Fruit fly (Drosophila melanogaster): ENCODE results near the gene CG13358.

The CG13358 gene

DNA sequence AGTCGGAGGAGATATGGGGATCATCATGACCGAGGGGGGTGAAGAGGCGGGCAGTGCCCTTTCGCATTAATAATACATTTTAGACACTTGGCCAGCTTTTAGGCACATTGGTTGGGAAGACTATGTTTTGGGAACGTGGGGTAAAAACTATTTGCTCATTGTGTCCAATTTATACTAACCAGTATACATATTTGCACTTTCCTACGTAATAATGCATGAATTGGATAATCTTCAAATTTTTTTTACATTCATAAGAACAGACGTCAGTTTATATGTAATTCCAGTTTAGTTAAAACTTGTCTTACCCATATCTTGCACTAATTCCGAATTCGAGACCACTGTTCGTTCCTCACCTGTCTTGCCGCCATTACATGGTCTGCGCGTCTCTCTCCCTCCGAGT, 25.4 kb downstream of the CG13358 start (continued):
- no peak for TF ChIP-seq CG10565 (GFP tag; optimal IDR thresholded peaks at IDR 0.05)
- TF ChIP-seq Ada2b (GFP tag; IDR thresholded peaks at IDR 0.05), result 0 out of 2 replicates have a peak, but pooled peaks have one; percentile 18
- no peak for TF ChIP-seq CG8089 (GFP tag; optimal IDR thresholded peaks at IDR 0.05)
- TF ChIP-seq Hr51 (GFP tag; optimal IDR thresholded peaks at IDR 0.05), result no peak
- no peak for TF ChIP-seq vfl (GFP tag; optimal IDR thresholded peaks at IDR 0.05)
- TF ChIP-seq ato (GFP tag; IDR thresholded peaks at IDR 0.05; ENCODE audit: partially characterized antibody), result no peak
- 0 out of 2 replicates have a peak, but pooled peaks have one; percentile 21 for TF ChIP-seq sisA (GFP tag; IDR thresholded peaks at IDR 0.05)
- TF ChIP-seq CG31365 (tag; optimal IDR thresholded peaks at IDR 0.05), result no peak
- peak; percentile 10 for TF ChIP-seq CG30403 (GFP tag; optimal IDR thresholded peaks at IDR 0.05)
- TF ChIP-seq dm (GFP tag; optimal IDR thresholded peaks at IDR 0.05), result no peak
- TF ChIP-seq Dfd (GFP tag; optimal IDR thresholded peaks at IDR 0.05), result no peak
- TF ChIP-seq HmgD (GFP tag; optimal IDR thresholded peaks at IDR 0.05), result no peak
- no peak for TF ChIP-seq Pdp1 (GFP tag; optimal IDR thresholded peaks at IDR 0.05)
- TF ChIP-seq seq (GFP tag; IDR thresholded peaks at IDR 0.05), result no peak
- no peak for TF ChIP-seq Six4 (GFP tag; optimal IDR thresholded peaks at IDR 0.05)
- TF ChIP-seq YL-1 (GFP tag; optimal IDR thresholded peaks at IDR 0.05), result no peak
- TF ChIP-seq CG3163 (GFP tag; optimal IDR thresholded peaks at IDR 0.05), result no peak
- peak; percentile 6 for TF ChIP-seq Hr3 (GFP tag; optimal IDR thresholded peaks at IDR 0.05)
- TF ChIP-seq CG12744 (GFP tag; optimal IDR thresholded peaks at IDR 0.05), result no peak
- TF ChIP-seq CG10543 (GFP tag; optimal IDR thresholded peaks at IDR 0.05), result no peak
- TF ChIP-seq CG12299 (tag; optimal IDR thresholded peaks at IDR 0.05), result no peak
- TF ChIP-seq Nf-YB (GFP tag; optimal IDR thresholded peaks at IDR 0.05), result peak; percentile 16
- TF ChIP-seq row (GFP tag; IDR thresholded peaks at IDR 0.05), result peak; percentile 56
- no peak for TF ChIP-seq TFAM (GFP tag; optimal IDR thresholded peaks at IDR 0.05)
- TF ChIP-seq her (GFP tag; optimal IDR thresholded peaks at IDR 0.05), result no peak
- TF ChIP-seq Gug (GFP tag; IDR thresholded peaks at IDR 0.05), result no peak
- no peak for TF ChIP-seq CG11456 (GFP tag; IDR thresholded peaks at IDR 0.05)
- peak; percentile 45 for TF ChIP-seq unpg (GFP tag; optimal IDR thresholded peaks at IDR 0.05)
- peak; percentile 61 for TF ChIP-seq Xrp1 (GFP tag; IDR thresholded peaks at IDR 0.05)
- TF ChIP-seq CG34376 (GFP tag; optimal IDR thresholded peaks at IDR 0.05), result no peak
- TF ChIP-seq bab2 (GFP tag; optimal IDR thresholded peaks at IDR 0.05), result peak; percentile 0
- TF ChIP-seq insv (GFP tag; optimal IDR thresholded peaks at IDR 0.05), result no peak
- no peak for TF ChIP-seq Asciz (GFP tag; optimal IDR thresholded peaks at IDR 0.05)
- TF ChIP-seq CG8388 (GFP tag; optimal IDR thresholded peaks at IDR 0.05), result peak; percentile 13
- TF ChIP-seq CG15011 (GFP tag; optimal IDR thresholded peaks at IDR 0.05), result no peak
- peak; percentile 35 for TF ChIP-seq CG10979 (tag; optimal IDR thresholded peaks at IDR 0.05)
- TF ChIP-seq prd (optimal IDR thresholded peaks at IDR 0.05), result no peak
- TF ChIP-seq prd (GFP tag; IDR thresholded peaks at IDR 0.05), result no peak
- TF ChIP-seq grau (tag; optimal IDR thresholded peaks at IDR 0.05), result peak; percentile 33
- peak; percentile 0 for TF ChIP-seq Antp (GFP tag; optimal IDR thresholded peaks at IDR 0.05)
- TF ChIP-seq CG4424 (GFP tag; optimal IDR thresholded peaks at IDR 0.05), result peak; percentile 18
- peak; percentile 53 for TF ChIP-seq gem (tag; optimal IDR thresholded peaks at IDR 0.05)
- TF ChIP-seq CG9609 (GFP tag; optimal IDR thresholded peaks at IDR 0.05), result no peak
- TF ChIP-seq CG9727 (GFP tag; optimal IDR thresholded peaks at IDR 0.05), result peak; percentile 13
- TF ChIP-seq CG8924 (tag; optimal IDR thresholded peaks at IDR 0.05), result no peak
- TF ChIP-seq bigmax (GFP tag; optimal IDR thresholded peaks at IDR 0.05), result no peak
- TF ChIP-seq MTF-1 (GFP tag; optimal IDR thresholded peaks at IDR 0.05; ENCODE audit: borderline replicate concordance), result no peak
- TF ChIP-seq CG1603 (tag; optimal IDR thresholded peaks at IDR 0.05), result peak; percentile 26
- peak; percentile 27 for TF ChIP-seq lab (GFP tag; optimal IDR thresholded peaks at IDR 0.05)
- TF ChIP-seq Sry-δ (GFP tag; optimal IDR thresholded peaks at IDR 0.05), result no peak
- no peak for TF ChIP-seq CG3281 (GFP tag; optimal IDR thresholded peaks at IDR 0.05)

Measured in whole organism, embryonic.